Fruit fly (Drosophila melanogaster): ENCODE measurements around the gene Hyls1.

Gene Hyls1

DNA sequence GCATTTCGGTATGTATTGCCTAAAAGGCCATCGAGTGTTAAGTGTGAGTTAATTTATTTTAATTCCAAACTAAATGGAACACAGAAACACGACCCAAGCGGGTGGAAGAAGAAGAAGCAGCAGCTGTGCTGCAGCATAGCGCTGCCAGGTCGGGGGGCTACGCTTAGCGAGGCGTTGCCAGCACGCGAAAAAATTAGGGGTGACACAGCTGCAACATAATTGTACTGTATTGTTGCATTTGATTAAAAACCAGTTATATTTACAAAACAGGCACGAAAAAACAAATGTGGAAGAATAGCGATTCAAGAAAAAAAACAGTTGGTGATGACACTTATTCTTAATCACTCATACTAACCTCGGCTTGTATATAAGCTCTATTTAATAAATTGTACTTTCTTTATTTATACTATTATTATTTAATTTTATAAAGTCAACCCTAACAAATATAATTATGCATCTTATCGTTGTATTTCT is 2.2 kb downstream of the Hyls1 start (continued):
- TF ChIP-seq CG6654 (GFP tag; optimal IDR thresholded peaks at IDR 0.05) (peak; percentile 15), CG12299 (tag; optimal IDR thresholded peaks at IDR 0.05) (no peak), CrebB (tag; optimal IDR thresholded peaks at IDR 0.05) (peak; percentile 3), ara (GFP tag; IDR thresholded peaks at IDR 0.05) (peak; percentile 51; the same call in 1 of the 2 replicates), mam (GFP tag; optimal IDR thresholded peaks at IDR 0.05) (peak; percentile 82), CG8944 (GFP tag; optimal IDR thresholded peaks at IDR 0.05) (peak; percentile 64), tap (tag; optimal IDR thresholded peaks at IDR 0.05) (no peak), Elba2 (GFP tag; optimal IDR thresholded peaks at IDR 0.05) (no peak), crc (GFP tag; optimal IDR thresholded peaks at IDR 0.05) (peak; percentile 29), ssp (GFP tag; IDR thresholded peaks at IDR 0.05) (peak; percentile 65), chinmo (GFP tag; IDR thresholded peaks at IDR 0.05; ENCODE audit: partially characterized antibody) (peak; percentile 82; the same call in 1 of the 4 replicates), CG4282 (GFP tag; optimal IDR thresholded peaks at IDR 0.05) (peak; percentile 67), CG1024 (GFP tag; IDR thresholded peaks at IDR 0.05) (peak; percentile 54), Dp (GFP tag; optimal IDR thresholded peaks at IDR 0.05) (no peak), nerfin-2 (GFP tag; IDR thresholded peaks at IDR 0.05; ENCODE audit: partially characterized antibody) (0 out of 2 replicates have a peak, but pooled peaks have one; percentile 21), CG14965 (GFP tag; optimal IDR thresholded peaks at IDR 0.05; ENCODE audit: borderline replicate concordance) (peak; percentile 95), grau (tag; optimal IDR thresholded peaks at IDR 0.05) (peak; percentile 77), CG8359 (GFP tag; optimal IDR thresholded peaks at IDR 0.05; ENCODE audit: borderline replicate concordance) (no peak), vnd (GFP tag; IDR thresholded peaks at IDR 0.05; ENCODE audit: partially characterized antibody) (no peak), CG17361 (GFP tag; IDR thresholded peaks at IDR 0.05) (no peak; the same call in 2 of the 3 replicates), inv (GFP tag; IDR thresholded peaks at IDR 0.05; ENCODE audit: partially characterized antibody) (peak; percentile 55), Six4 (GFP tag; optimal IDR thresholded peaks at IDR 0.05) (no peak), slbo (GFP tag; IDR thresholded peaks at IDR 0.05) (peak; percentile 91), CG12104 (GFP tag; optimal IDR thresholded peaks at IDR 0.05) (no peak), C15 (GFP tag; IDR thresholded peaks at IDR 0.05) (no peak), CG9609 (GFP tag; optimal IDR thresholded peaks at IDR 0.05) (peak; percentile 43), CG15479 (GFP tag; optimal IDR thresholded peaks at IDR 0.05) (peak; percentile 23), BEAF-32 (GFP tag; optimal IDR thresholded peaks at IDR 0.05) (peak; percentile 75), CG7556 (GFP tag; optimal IDR thresholded peaks at IDR 0.05) (peak; percentile 51), CG3281 (GFP tag; optimal IDR thresholded peaks at IDR 0.05) (no peak), pros (GFP tag; optimal IDR thresholded peaks at IDR 0.05) (no peak), Hr3 (GFP tag; optimal IDR thresholded peaks at IDR 0.05) (peak; percentile 73), ATbp (GFP tag; optimal IDR thresholded peaks at IDR 0.05) (no peak), toy (GFP tag; IDR thresholded peaks at IDR 0.05) (0 out of 2 replicates have a peak, but pooled peaks have one; percentile 16), rib (GFP tag; IDR thresholded peaks at IDR 0.05) (peak; percentile 41; the same call in 1 of the 2 replicates), sqz (GFP tag; optimal IDR thresholded peaks at IDR 0.05) (peak; percentile 82), CG2712 (tag; optimal IDR thresholded peaks at IDR 0.05) (peak; percentile 68), CG7963 (GFP tag; IDR thresholded peaks at IDR 0.05; ENCODE audit: partially characterized antibody) (no peak), usp (GFP tag; optimal IDR thresholded peaks at IDR 0.05) (no peak), ham (GFP tag; IDR thresholded peaks at IDR 0.05) (no peak), run (tag; optimal IDR thresholded peaks at IDR 0.05) (peak; percentile 17), aop (GFP tag; IDR thresholded peaks at IDR 0.05) (no peak), CG11723 (GFP tag; optimal IDR thresholded peaks at IDR 0.05) (peak; percentile 49), p53 (GFP tag; optimal IDR thresholded peaks at IDR 0.05) (no peak), Dip2 (GFP tag; IDR thresholded peaks at IDR 0.05) (no peak), CG14667 (GFP tag; IDR thresholded peaks at IDR 0.05) (peak; percentile 75; the same call in 1 of the 2 replicates), phol (tag; optimal IDR thresholded peaks at IDR 0.05) (peak; percentile 82), Lim3 (GFP tag; IDR thresholded peaks at IDR 0.05) (peak; percentile 62; the same call in 1 of the 2 replicates), CG2202 (tag; optimal IDR thresholded peaks at IDR 0.05) (no peak), Myb (GFP tag; optimal IDR thresholded peaks at IDR 0.05) (peak; percentile 65)
